Fruit fly (Drosophila melanogaster) whole organism, prepupa: ENCODE results near the gene CG31921.

ENCODE experiments used
- CG11902 ChIP-seq: fragments of 200-800 bp; sonication (Bioruptor generic); optimal IDR thresholded peaks from 3 replicates; lab custom pipeline; 2016; ENCODE audit warnings: missing biosample characterization, missing genetic modification characterization
- CG7368 ChIP-seq: fragments of 200-800 bp; sonication (Bioruptor generic); optimal IDR thresholded peaks from 3 replicates; lab custom pipeline; 2016; ENCODE audit warnings: missing biosample characterization, missing genetic modification characterization
- Hr39 ChIP-seq: fragments of 200-800 bp; sonication (Bioruptor generic); optimal IDR thresholded peaks from 2 replicates; lab custom pipeline; 2016; ENCODE audit warnings: missing biosample characterization, missing genetic modification characterization
- Lpt ChIP-seq: fragments of 200-800 bp; sonication (Bioruptor generic); optimal IDR thresholded peaks from 3 replicates; lab custom pipeline; 2016; ENCODE audit warnings: missing biosample characterization, missing genetic modification characterization

dm6 chr2L:290949-291348 lies 41.2 kb downstream of the CG31921 start:
- TF ChIP-seq Hr39: no peak
- TF ChIP-seq CG11902: no peak
- no peak for TF ChIP-seq CG7368
- TF ChIP-seq Lpt (GFP tag; lab: Kevin White, UChicago): no peak
